Worm (Caenorhabditis elegans) whole organism, midembryonic: ENCODE measurements around the gene F59B2.13.
"Not testable (repeated sequence)": the region's sequence is repeated elsewhere in the genome, so short reads cannot be mapped to it uniquely, and the experiment has no call there.

Experiments used
- T22C8.4 ChIP-seq: fragments of 200-800 bp; sonication (Bioruptor generic); IDR thresholded peaks from 2 replicates; pipeline ENCODE4 v1.3.6; 2022; ENCODE audit warnings: missing genetic modification characterization, missing compliant biosample characterization
- cog-1 ChIP-seq: sonication (generic microtip); optimal IDR thresholded peaks from 2 replicates; lab custom pipeline; 2016; ENCODE audit warnings: missing genetic modification characterization, missing compliant biosample characterization
- flt-1 ChIP-seq: fragments of 200-800 bp; sonication (Bioruptor generic); IDR thresholded peaks from 2 replicates; pipeline ENCODE4 v1.3.6; 2022; ENCODE audit warnings: missing genetic modification characterization, missing compliant biosample characterization
- klf-2 ChIP-seq: fragments of 200-800 bp; sonication (Bioruptor generic); conservative IDR thresholded peaks from 2 replicates; pipeline ENCODE4 v1.3.6; 2022; ENCODE audit warnings: missing genetic modification reagents, missing genetic modification characterization, missing compliant biosample characterization
- med-1 ChIP-seq: sonication (generic microtip); optimal IDR thresholded peaks from 2 replicates; lab custom pipeline; 2017; ENCODE audit warnings: missing genetic modification characterization, mild to moderate bottlenecking, missing compliant biosample characterization, antibody characterized with exemption, missing genetic modification reagents; ENCODE audit not compliant: insufficient read depth
- ref-1 ChIP-seq: fragments of 200-800 bp; sonication (Bioruptor generic); conservative IDR thresholded peaks from 2 replicates; pipeline ENCODE4 v1.3.6; 2022; ENCODE audit warnings: missing genetic modification reagents, missing genetic modification characterization, missing compliant biosample characterization
- tab-1 ChIP-seq: fragments of 200-800 bp; sonication (Bioruptor generic); IDR thresholded peaks from 2 replicates; pipeline ENCODE4 v1.3.6; 2022; ENCODE audit warnings: missing genetic modification characterization, missing compliant biosample characterization
- ztf-23 ChIP-seq: fragments of 200-800 bp; sonication (Bioruptor generic); IDR thresholded peaks from 2 replicates; pipeline ENCODE4 v1.3.6; 2022; ENCODE audit warnings: missing genetic modification reagents, missing genetic modification characterization, missing compliant biosample characterization
- ztf-29 ChIP-seq: fragments of 200-800 bp; sonication (Bioruptor generic); IDR thresholded peaks from 2 replicates; pipeline ENCODE4 v1.3.6; 2022; ENCODE audit warnings: missing genetic modification reagents, missing genetic modification characterization, missing compliant biosample characterization

F59B2.13 gene

ce11 chrIII:9002545-9002944 is 24.3 kb downstream of the F59B2.13 start, which contains the start of the genes F59B2.15 and zif-1:
Gene F59B2.15, minus strand, starts transcription at chrIII:9002645.
Gene zif-1, plus strand, starts transcription at chrIII:9002779.
- TF ChIP-seq ztf-23 (GFP tag; lab: Robert Waterston, UW) (no peak), klf-2 (GFP tag; lab: Robert Waterston, UW) (no peak), tab-1 (GFP tag; lab: Robert Waterston, UW) (no peak), ref-1 (no peak), ztf-29 (no peak), med-1 (no peak), cog-1 (no peak), flt-1 (GFP tag; lab: Robert Waterston, UW) (no peak)

ce11 chrIII:9001899-9002298 is 25.0 kb downstream of the F59B2.13 start, which contains the start of gene rpn-6.2:
Gene rpn-6.2, minus strand, starts transcription at chrIII:9001999.
- TF ChIP-seq ztf-23 (GFP tag; lab: Robert Waterston, UW) (no peak), ztf-29 (no peak), med-1 (no peak), klf-2 (GFP tag; lab: Robert Waterston, UW) (no peak), T22C8.4 (GFP tag; lab: Robert Waterston, UW) (no peak), flt-1 (GFP tag; lab: Robert Waterston, UW) (no peak), cog-1 (no peak), ref-1 (no peak), tab-1 (GFP tag; lab: Robert Waterston, UW) (no peak)

ce11 chrIII:9001491-9001890 is 25.4 kb downstream of the F59B2.13 start:
- 0 out of 2 replicates have a peak, but pooled peaks have one; percentile 6 for TF ChIP-seq ztf-23 (GFP tag; lab: Robert Waterston, UW)
- no peak for TF ChIP-seq ref-1
- TF ChIP-seq ztf-29: no peak
- TF ChIP-seq tab-1 (GFP tag; lab: Robert Waterston, UW): no peak

ce11 chrIII:8999508-8999907 is 27.3 kb downstream of the F59B2.13 start, which contains the start of gene F59B2.3:
Gene F59B2.3, minus strand, starts transcription at chrIII:8999766.
- TF ChIP-seq ztf-23 (GFP tag; lab: Robert Waterston, UW) (no peak), tab-1 (GFP tag; lab: Robert Waterston, UW) (no peak), ztf-29 (no peak), klf-2 (GFP tag; lab: Robert Waterston, UW) (no peak), T22C8.4 (GFP tag; lab: Robert Waterston, UW) (no peak), med-1 (no peak), ref-1 (no peak), flt-1 (GFP tag; lab: Robert Waterston, UW) (no peak), cog-1 (no peak)

- no peak for TF ChIP-seq med-1
- no peak for TF ChIP-seq flt-1 (GFP tag; lab: Robert Waterston, UW)
- no peak for TF ChIP-seq ref-1
- no peak for TF ChIP-seq cog-1
- TF ChIP-seq tab-1 (GFP tag; lab: Robert Waterston, UW): no peak
- TF ChIP-seq ztf-23 (GFP tag; lab: Robert Waterston, UW): no peak
- no peak for TF ChIP-seq klf-2 (GFP tag; lab: Robert Waterston, UW)
- TF ChIP-seq ztf-29: no peak
- no peak for TF ChIP-seq T22C8.4 (GFP tag; lab: Robert Waterston, UW)
Observed at ce11 chrIII:8998884-8999283, 28.0 kb downstream of the F59B2.13 start.

- TF ChIP-seq klf-2 (GFP tag; lab: Robert Waterston, UW) (no peak), ztf-23 (GFP tag; lab: Robert Waterston, UW) (no peak), ztf-29 (no peak), cog-1 (no peak), flt-1 (GFP tag; lab: Robert Waterston, UW) (no peak), ref-1 (no peak), med-1 (no peak), T22C8.4 (GFP tag; lab: Robert Waterston, UW) (no peak), tab-1 (GFP tag; lab: Robert Waterston, UW) (no peak)
Observed at ce11 chrIII:8997821-8998220, 29.0 kb downstream of the F59B2.13 start.

ce11 chrIII:8996686-8997085 is 30.2 kb downstream of the F59B2.13 start, which contains the start of gene skat-1:
Gene skat-1, minus strand, starts transcription at chrIII:8996786.
- TF ChIP-seq ref-1 (no peak), ztf-29 (no peak), flt-1 (GFP tag; lab: Robert Waterston, UW) (no peak), cog-1 (no peak), T22C8.4 (GFP tag; lab: Robert Waterston, UW) (no peak), klf-2 (GFP tag; lab: Robert Waterston, UW) (no peak), tab-1 (GFP tag; lab: Robert Waterston, UW) (no peak), med-1 (no peak), ztf-23 (GFP tag; lab: Robert Waterston, UW) (no peak)

ce11 chrIII:8989752-8990151 is 37.1 kb downstream of the F59B2.13 start, which contains the start of gene R08D7.7:
Gene R08D7.7, plus strand, starts transcription at chrIII:8990052.
- TF ChIP-seq T22C8.4, ztf-23, klf-2 (GFP tag; lab: Robert Waterston, UW): not testable (repeated sequence)

- TF ChIP-seq tab-1 (GFP tag; lab: Robert Waterston, UW): no peak
- TF ChIP-seq flt-1 (GFP tag; lab: Robert Waterston, UW): 0 out of 2 replicates have a peak, but pooled peaks have one; percentile 34
- no peak for TF ChIP-seq klf-2 (GFP tag; lab: Robert Waterston, UW)
- TF ChIP-seq cog-1: no peak
Observed at ce11 chrIII:8988544-8988943, 38.3 kb downstream of the F59B2.13 start.

- TF ChIP-seq klf-2 (GFP tag; lab: Robert Waterston, UW): no peak
- no peak for TF ChIP-seq T22C8.4 (GFP tag; lab: Robert Waterston, UW)
- TF ChIP-seq flt-1 (GFP tag; lab: Robert Waterston, UW): no peak
- TF ChIP-seq ref-1: no peak
- no peak for TF ChIP-seq ztf-23 (GFP tag; lab: Robert Waterston, UW)
- no peak for TF ChIP-seq med-1
- TF ChIP-seq cog-1: no peak
- no peak for TF ChIP-seq tab-1 (GFP tag; lab: Robert Waterston, UW)
- TF ChIP-seq ztf-29: no peak
Observed at ce11 chrIII:8988061-8988460, 38.8 kb downstream of the F59B2.13 start.
